Worm (Caenorhabditis elegans) whole organism, L3 larva: ENCODE measurements around the gene F48E3.6.

Experiments
- eor-1 ChIP-seq, 2 experiments: fragments of 150-350 bp; optimal IDR thresholded peaks; 2 replicates each; lab custom pipeline; 2014 to 2018; ENCODE audit warnings: missing biosample characterization in 2 of 2, missing genetic modification characterization in 2 of 2
- skn-1 ChIP-seq: fragments of 150-350 bp; optimal IDR thresholded peaks from 2 replicates; lab custom pipeline; 2014; ENCODE audit warnings: missing biosample characterization, missing genetic modification characterization

DNA sequence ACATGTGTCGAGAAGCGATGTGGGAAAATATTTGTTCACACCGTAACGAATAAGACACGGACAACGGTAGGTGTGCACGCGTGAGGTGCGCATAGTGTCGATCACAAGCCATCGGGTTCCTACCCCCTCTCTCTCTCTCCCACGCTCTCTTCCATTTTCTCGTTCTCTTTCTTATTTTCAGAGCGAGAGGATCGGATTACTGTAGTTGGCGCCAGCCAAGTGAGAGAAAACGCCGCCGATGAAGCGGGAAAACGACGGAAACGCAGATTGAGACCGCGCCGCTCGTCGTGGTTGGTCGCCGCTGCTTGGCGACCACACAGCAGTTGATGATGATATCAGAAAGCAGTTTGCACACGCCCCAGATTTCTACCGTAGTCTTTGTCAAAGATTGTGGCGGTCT is 38.3 kb downstream of the F48E3.6 start:
- TF ChIP-seq skn-1 (tag; lab: Kevin White, UChicago) (no peak), eor-1 (tag; optimal IDR thresholded peaks at IDR 0.05; lab: Kevin White, UChicago) (no peak)
